Fruit fly (Drosophila melanogaster): Measurements from ENCODE around the gene Rev1.

Gene Rev1

dm6 chr3L:623556-623955 is 30.6 kb upstream of the Rev1 start (continued):
- TF ChIP-seq CG1603 (tag; optimal IDR thresholded peaks at IDR 0.05) (peak; percentile 64), Hmr (GFP tag; optimal IDR thresholded peaks at IDR 0.05) (no peak), kay (GFP tag; optimal IDR thresholded peaks at IDR 0.05) (no peak), prd (optimal IDR thresholded peaks at IDR 0.05) (no peak), prd (GFP tag; IDR thresholded peaks at IDR 0.05) (no peak), H2.0 (GFP tag; IDR thresholded peaks at IDR 0.05) (no peak), CG2116 (GFP tag; optimal IDR thresholded peaks at IDR 0.05) (no peak), gfzf (GFP tag; optimal IDR thresholded peaks at IDR 0.05) (no peak), ttk (GFP tag; IDR thresholded peaks at IDR 0.05) (0 out of 2 replicates have a peak, but pooled peaks have one; percentile 20), CG1529 (GFP tag; optimal IDR thresholded peaks at IDR 0.05) (no peak), lov (optimal IDR thresholded peaks at IDR 0.05) (no peak), lov (GFP tag; IDR thresholded peaks at IDR 0.05) (no peak), Nf-YA (GFP tag; IDR thresholded peaks at IDR 0.05) (no peak), CG9797 (GFP tag; optimal IDR thresholded peaks at IDR 0.05) (no peak), tio (GFP tag; optimal IDR thresholded peaks at IDR 0.05) (no peak), CG2120 (GFP tag; optimal IDR thresholded peaks at IDR 0.05) (no peak), CG33213 (GFP tag; optimal IDR thresholded peaks at IDR 0.05) (no peak), vnd (GFP tag; IDR thresholded peaks at IDR 0.05; ENCODE audit: partially characterized antibody) (no peak), Awh (GFP tag; IDR thresholded peaks at IDR 0.05) (no peak), CG12391 (tag; optimal IDR thresholded peaks at IDR 0.05) (peak; percentile 7), CG13624 (GFP tag; optimal IDR thresholded peaks at IDR 0.05) (no peak), sens-2 (GFP tag; IDR thresholded peaks at IDR 0.05) (no peak), CG10979 (tag; optimal IDR thresholded peaks at IDR 0.05) (peak; percentile 43), CG11247 (GFP tag; IDR thresholded peaks at IDR 0.05) (no peak), Atf6 (GFP tag; IDR thresholded peaks at IDR 0.05) (no peak), nerfin-2 (GFP tag; IDR thresholded peaks at IDR 0.05; ENCODE audit: partially characterized antibody) (no peak), CG6813 (GFP tag; optimal IDR thresholded peaks at IDR 0.05) (no peak), CG10565 (GFP tag; optimal IDR thresholded peaks at IDR 0.05) (no peak), E2f2 (GFP tag; IDR thresholded peaks at IDR 0.05) (no peak), HmgZ (tag; optimal IDR thresholded peaks at IDR 0.05) (no peak), CG12155 (GFP tag; optimal IDR thresholded peaks at IDR 0.05) (no peak), CG12942 (GFP tag; optimal IDR thresholded peaks at IDR 0.05) (no peak), croc (GFP tag; conservative IDR thresholded peaks at IDR 0.05) (no peak; the same call in 2 of the 3 replicates), bsh (GFP tag; optimal IDR thresholded peaks at IDR 0.05) (peak in 1 of 2 experiments; percentile 68), psq (GFP tag; optimal IDR thresholded peaks at IDR 0.05) (no peak), chm (GFP tag; IDR thresholded peaks at IDR 0.05) (no peak), CG8089 (GFP tag; optimal IDR thresholded peaks at IDR 0.05) (no peak), CG14667 (GFP tag; IDR thresholded peaks at IDR 0.05) (peak; percentile 41; the same call in 1 of the 2 replicates), CG7556 (GFP tag; optimal IDR thresholded peaks at IDR 0.05) (no peak), stc (GFP tag; IDR thresholded peaks at IDR 0.05) (peak; percentile 31; the same call in 1 of the 2 replicates), Med (GFP tag) (peak; percentile 63), NfI (GFP tag; optimal IDR thresholded peaks at IDR 0.05) (peak; percentile 10), Hmx (GFP tag; optimal IDR thresholded peaks at IDR 0.05) (no peak), Fer3 (tag; optimal IDR thresholded peaks at IDR 0.05) (no peak), CG4328 (GFP tag; optimal IDR thresholded peaks at IDR 0.05) (no peak), stwl (tag; optimal IDR thresholded peaks at IDR 0.05) (no peak), zen (tag; optimal IDR thresholded peaks at IDR 0.05) (no peak), CG15514 (GFP tag; optimal IDR thresholded peaks at IDR 0.05) (no peak), Oaz (GFP tag; IDR thresholded peaks at IDR 0.05) (no peak), Sox102F (GFP tag; optimal IDR thresholded peaks at IDR 0.05) (peak; percentile 11), Xrp1 (GFP tag; IDR thresholded peaks at IDR 0.05) (peak; percentile 70), HmgD (GFP tag; optimal IDR thresholded peaks at IDR 0.05) (no peak)
